Worm (Caenorhabditis elegans): ENCODE measurements around the gene C08B6.2.

The C08B6.2 gene

ce11 chrV:10070541-10070940 is 35.0 kb upstream of the C08B6.2 start, which contains the start of gene nhr-192:
nhr-192 (minus strand) TSS chrV:10070641.
- TF ChIP-seq hlh-15 (tag; optimal IDR thresholded peaks at IDR 0.05) (no peak), C38D4.7 (GFP tag; optimal IDR thresholded peaks at IDR 0.05) (no peak), gmeb-2 (tag; optimal IDR thresholded peaks at IDR 0.05) (no peak), dmd-4 (tag; optimal IDR thresholded peaks at IDR 0.05; ENCODE audit: borderline replicate concordance) (no peak)

ce11 chrV:10072721-10073120 is 32.8 kb upstream of the C08B6.2 start:
- no peak for TF ChIP-seq ceh-19 (GFP tag; optimal IDR thresholded peaks at IDR 0.05)
- TF ChIP-seq sox-2 (GFP tag; IDR thresholded peaks at IDR 0.05): no peak
- no peak for TF ChIP-seq pros-1 (tag; optimal IDR thresholded peaks at IDR 0.05)
- no peak for TF ChIP-seq syd-9 (tag; optimal IDR thresholded peaks at IDR 0.05)
- no peak for TF ChIP-seq ceh-34 (tag; optimal IDR thresholded peaks at IDR 0.05)
- TF ChIP-seq ama-1 (optimal IDR thresholded peaks at IDR 0.05): no peak
- no peak for TF ChIP-seq pha-4 (tag; optimal IDR thresholded peaks at IDR 0.05)
- TF ChIP-seq fax-1 (tag; optimal IDR thresholded peaks at IDR 0.05): no peak
- no peak for TF ChIP-seq ref-2 (tag; optimal IDR thresholded peaks at IDR 0.05)
- TF ChIP-seq ceh-14 (tag; optimal IDR thresholded peaks at IDR 0.05): no peak
- TF ChIP-seq npax-4 (tag; optimal IDR thresholded peaks at IDR 0.05): no peak
- no peak for TF ChIP-seq ceh-48 (tag; optimal IDR thresholded peaks at IDR 0.05)
- no peak for TF ChIP-seq nhr-232 (tag; optimal IDR thresholded peaks at IDR 0.05)
- no peak for TF ChIP-seq pqm-1 (tag; optimal IDR thresholded peaks at IDR 0.05)
- TF ChIP-seq pat-9 (tag; optimal IDR thresholded peaks at IDR 0.05): no peak
- TF ChIP-seq fkh-10 (GFP tag; optimal IDR thresholded peaks at IDR 0.05): no peak
- TF ChIP-seq dmd-4 (tag; optimal IDR thresholded peaks at IDR 0.05; ENCODE audit: borderline replicate concordance): no peak
- no peak for TF ChIP-seq sox-4 (tag; optimal IDR thresholded peaks at IDR 0.05)
- no peak for TF ChIP-seq madf-2 (tag; optimal IDR thresholded peaks at IDR 0.05)
- TF ChIP-seq hlh-6 (tag; optimal IDR thresholded peaks at IDR 0.05): no peak

ce11 chrV:10073793-10074192 is 31.7 kb upstream of the C08B6.2 start, which contains the start of gene F57A8.6:
F57A8.6 (minus strand) TSS chrV:10073893.
- TF ChIP-seq rnt-1 (tag; optimal IDR thresholded peaks at IDR 0.05): no peak
- no peak for TF ChIP-seq pag-3 (tag; optimal IDR thresholded peaks at IDR 0.05; ENCODE audit: borderline replicate concordance)
- TF ChIP-seq fkh-10 (GFP tag; optimal IDR thresholded peaks at IDR 0.05): no peak
- TF ChIP-seq dmd-4 (tag; optimal IDR thresholded peaks at IDR 0.05; ENCODE audit: borderline replicate concordance): no peak
- no peak for TF ChIP-seq syd-9 (tag; optimal IDR thresholded peaks at IDR 0.05)
- TF ChIP-seq ceh-48 (tag; optimal IDR thresholded peaks at IDR 0.05): no peak
- no peak for TF ChIP-seq ref-2 (tag; optimal IDR thresholded peaks at IDR 0.05)
- no peak for TF ChIP-seq ceh-18 (tag; optimal IDR thresholded peaks at IDR 0.05)
- TF ChIP-seq ceh-6 (GFP tag; optimal IDR thresholded peaks at IDR 0.05): no peak
- no peak for TF ChIP-seq lim-6 (tag; optimal IDR thresholded peaks at IDR 0.05)

ce11 chrV:10075441-10075840 is 30.1 kb upstream of the C08B6.2 start, which contains the start of gene F57A8.7:
F57A8.7 (plus strand) TSS chrV:10075741.
- TF ChIP-seq ceh-45 (GFP tag; IDR thresholded peaks at IDR 0.05) (no peak), hlh-6 (tag; optimal IDR thresholded peaks at IDR 0.05) (no peak), pax-1 (tag; optimal IDR thresholded peaks at IDR 0.05) (no peak), ets-4 (tag; optimal IDR thresholded peaks at IDR 0.05) (no peak), sox-2 (GFP tag; IDR thresholded peaks at IDR 0.05) (no peak), hlh-13 (GFP tag; optimal IDR thresholded peaks at IDR 0.05) (no peak), ceh-24 (tag; optimal IDR thresholded peaks at IDR 0.05) (no peak)

- no peak for TF ChIP-seq sox-2 (GFP tag; IDR thresholded peaks at IDR 0.05)
- no peak for TF ChIP-seq K09A11.1 (tag; optimal IDR thresholded peaks at IDR 0.05; ENCODE audit: insufficient read depth)
- no peak for TF ChIP-seq nhr-11 (tag; optimal IDR thresholded peaks at IDR 0.05)
- no peak for TF ChIP-seq fkh-10 (GFP tag; optimal IDR thresholded peaks at IDR 0.05)
- TF ChIP-seq nhr-232 (tag; optimal IDR thresholded peaks at IDR 0.05): no peak
- no peak for TF ChIP-seq C08G9.2 (tag; optimal IDR thresholded peaks at IDR 0.05)
- TF ChIP-seq odd-2 (tag; optimal IDR thresholded peaks at IDR 0.05): no peak
- no peak for TF ChIP-seq mec-3 (tag; optimal IDR thresholded peaks at IDR 0.05; ENCODE audit: borderline replicate concordance)
- TF ChIP-seq pqm-1 (tag; optimal IDR thresholded peaks at IDR 0.05): no peak
- TF ChIP-seq madf-2 (tag; optimal IDR thresholded peaks at IDR 0.05): no peak
- no peak for TF ChIP-seq F13H6.1 (tag; optimal IDR thresholded peaks at IDR 0.05)
- no peak for TF ChIP-seq ttx-3 (tag; optimal IDR thresholded peaks at IDR 0.05)
- TF ChIP-seq nfya-1 (tag; optimal IDR thresholded peaks at IDR 0.05): no peak
- TF ChIP-seq ceh-34 (tag; optimal IDR thresholded peaks at IDR 0.05): no peak
- no peak for TF ChIP-seq unc-86 (tag; optimal IDR thresholded peaks at IDR 0.05)
- no peak for TF ChIP-seq elt-2 (tag; optimal IDR thresholded peaks at IDR 0.05)
Measured at ce11 chrV:10078244-10078643, 27.3 kb upstream of the C08B6.2 start, which contains the start of gene R04B5.1. R04B5.1 (minus strand) TSS chrV:10078344.
